Fruit fly (Drosophila melanogaster) whole organism, embryonic: Measurements from ENCODE around the gene galla-2.

ENCODE experiments used
- BtbVII ChIP-seq: fragments of 200-800 bp; sonication (Bioruptor generic); optimal IDR thresholded peaks from 3 replicates; lab custom pipeline; 2017; ENCODE audit warnings: missing biosample characterization, mild to moderate bottlenecking, missing genetic modification characterization
- CG10209 ChIP-seq: fragments of 200-800 bp; sonication (Bioruptor generic); optimal IDR thresholded peaks from 3 replicates; lab custom pipeline; 2017; ENCODE audit warnings: missing biosample characterization, mild to moderate bottlenecking, missing genetic modification characterization, missing genetic modification reagents
- CG10462 ChIP-seq: fragments of 200-800 bp; sonication (Bioruptor generic); optimal IDR thresholded peaks from 2 replicates; lab custom pipeline; 2016; ENCODE audit warnings: missing biosample characterization, missing genetic modification characterization
- CG11398 ChIP-seq: fragments of 200-800 bp; sonication (Bioruptor generic); optimal IDR thresholded peaks from 2 replicates; lab custom pipeline; 2016; ENCODE audit warnings: missing biosample characterization, missing genetic modification characterization
- CG12071 ChIP-seq: fragments of 200-800 bp; sonication (Bioruptor generic); optimal IDR thresholded peaks from 3 replicates; lab custom pipeline; 2018; ENCODE audit warnings: missing biosample characterization, mild to moderate bottlenecking, missing genetic modification characterization
- CG14050 ChIP-seq: fragments of 200-800 bp; sonication (Bioruptor generic); IDR thresholded peaks from 3 replicates; pipeline ENCODE4 v1.3.6; 2022; ENCODE audit warnings: missing biosample characterization, missing genetic modification characterization
- CG14710 ChIP-seq: fragments of 200-800 bp; sonication (Bioruptor generic); optimal IDR thresholded peaks from 3 replicates; lab custom pipeline; 2019; ENCODE audit warnings: missing biosample characterization, mild to moderate bottlenecking, missing genetic modification characterization, moderate library complexity
- CG15479 ChIP-seq: fragments of 200-800 bp; sonication (Bioruptor generic); optimal IDR thresholded peaks from 3 replicates; lab custom pipeline; 2019; ENCODE audit warnings: missing biosample characterization, mild to moderate bottlenecking, missing genetic modification characterization, moderate library complexity
- CG16863 ChIP-seq: fragments of 200-800 bp; sonication (Bioruptor generic); optimal IDR thresholded peaks from 3 replicates; lab custom pipeline; 2016; ENCODE audit warnings: missing biosample characterization, missing genetic modification characterization
- CG17186 ChIP-seq: fragments of 200-800 bp; sonication (Bioruptor generic); optimal IDR thresholded peaks from 3 replicates; lab custom pipeline; 2017; ENCODE audit warnings: missing biosample characterization, missing genetic modification reagents, missing genetic modification characterization
- CG17359 ChIP-seq: fragments of 200-800 bp; sonication (Bioruptor generic); optimal IDR thresholded peaks from 3 replicates; lab custom pipeline; 2018; ENCODE audit warnings: missing biosample characterization, mild to moderate bottlenecking, missing genetic modification characterization, moderate library complexity
- CG18262 ChIP-seq: fragments of 200-800 bp; optimal IDR thresholded peaks from 3 replicates; lab custom pipeline; 2019; ENCODE audit warnings: missing biosample characterization, mild to moderate bottlenecking, missing genetic modification characterization, moderate library complexity
- CG1832 ChIP-seq: fragments of 200-800 bp; sonication (Bioruptor generic); optimal IDR thresholded peaks from 2 replicates; lab custom pipeline; 2017; ENCODE audit warnings: missing biosample characterization, mild to moderate bottlenecking, missing genetic modification characterization, inconsistent platforms
- CG18599 ChIP-seq: fragments of 200-800 bp; sonication (Bioruptor generic); optimal IDR thresholded peaks from 3 replicates; lab custom pipeline; 2017; ENCODE audit warnings: missing biosample characterization, missing genetic modification characterization, mild to moderate bottlenecking, moderate library complexity, missing genetic modification reagents
- CG32772 ChIP-seq: fragments of 200-800 bp; sonication (Bioruptor generic); IDR thresholded peaks from 2 replicates; pipeline ENCODE4 v1.3.6; 2022; ENCODE audit warnings: missing biosample characterization, missing genetic modification characterization
- CG4360 ChIP-seq: fragments of 200-800 bp; sonication (Bioruptor generic); IDR thresholded peaks from 2 replicates; pipeline ENCODE4 v1.3.6; 2022; ENCODE audit warnings: missing biosample characterization, missing genetic modification characterization
- CG43689 ChIP-seq: fragments of 200-800 bp; sonication (Bioruptor generic); IDR thresholded peaks from 2 replicates; pipeline ENCODE4 v1.3.6; 2022; ENCODE audit warnings: missing biosample characterization, missing genetic modification characterization
- CG5953 ChIP-seq: fragments of 200-800 bp; sonication (Bioruptor generic); IDR thresholded peaks from 2 replicates; pipeline ENCODE4 v1.3.6; 2022; ENCODE audit warnings: missing biosample characterization, missing genetic modification characterization
- CG6813 ChIP-seq: fragments of 200-800 bp; sonication (Bioruptor generic); optimal IDR thresholded peaks from 2 replicates; lab custom pipeline; 2017; ENCODE audit warnings: missing biosample characterization, missing genetic modification characterization, mild to moderate bottlenecking, moderate library complexity, missing genetic modification reagents
- CG8089 ChIP-seq: fragments of 200-800 bp; sonication (Bioruptor generic); optimal IDR thresholded peaks from 3 replicates; lab custom pipeline; 2016; ENCODE audit warnings: missing biosample characterization, missing genetic modification characterization
- Dek ChIP-seq: fragments of 200-800 bp; sonication (Bioruptor generic); optimal IDR thresholded peaks from 3 replicates; lab custom pipeline; 2019; ENCODE audit warnings: missing biosample characterization, mild to moderate bottlenecking, missing genetic modification characterization, moderate library complexity
- Dll ChIP-seq: fragments of 200-800 bp; sonication (Bioruptor generic); IDR thresholded peaks from 4 replicates; pipeline ENCODE4 v1.3.6; 2022; ENCODE audit warnings: missing biosample characterization, missing genetic modification characterization; ENCODE audit not compliant: partially characterized antibody
- Dp ChIP-seq: fragments of 200-800 bp; sonication (Bioruptor generic); optimal IDR thresholded peaks from 2 replicates; lab custom pipeline; 2018; ENCODE audit warnings: missing biosample characterization, mild to moderate bottlenecking, missing genetic modification characterization, moderate library complexity
- ERR ChIP-seq: fragments of 200-800 bp; sonication (Bioruptor generic); optimal IDR thresholded peaks from 2 replicates; lab custom pipeline; 2016; ENCODE audit warnings: missing biosample characterization, missing genetic modification characterization
- HLH3B ChIP-seq: fragments of 200-800 bp; sonication (Bioruptor generic); IDR thresholded peaks from 2 replicates; pipeline ENCODE4 v1.3.6; 2022; ENCODE audit warnings: missing biosample characterization, missing genetic modification characterization
- Hsf ChIP-seq: fragments of 200-800 bp; sonication (Bioruptor generic); optimal IDR thresholded peaks from 3 replicates; lab custom pipeline; 2016; ENCODE audit warnings: missing biosample characterization, missing genetic modification characterization
- Jarid2 ChIP-seq: fragments of 200-800 bp; sonication (Bioruptor generic); optimal IDR thresholded peaks from 3 replicates; lab custom pipeline; 2017; ENCODE audit warnings: mild to moderate bottlenecking, missing biosample characterization, missing genetic modification reagents, missing genetic modification characterization
- MESR4 ChIP-seq: fragments of 200-800 bp; sonication (Bioruptor generic); optimal IDR thresholded peaks from 2 replicates; lab custom pipeline; 2018; ENCODE audit warnings: missing biosample characterization, mild to moderate bottlenecking, missing genetic modification characterization, moderate library complexity
- Max ChIP-seq: fragments of 200-800 bp; sonication (Bioruptor generic); optimal IDR thresholded peaks from 2 replicates; lab custom pipeline; 2016; ENCODE audit warnings: missing biosample characterization, mild to moderate bottlenecking, missing genetic modification characterization
- Ptx1 ChIP-seq: fragments of 200-800 bp; sonication (Bioruptor generic); IDR thresholded peaks from 2 replicates; pipeline ENCODE4 v1.3.6; 2022; ENCODE audit warnings: missing biosample characterization, missing genetic modification characterization
- Scr ChIP-seq: fragments of 200-800 bp; sonication (Bioruptor generic); IDR thresholded peaks from 2 replicates; pipeline ENCODE4 v1.3.6; 2022; ENCODE audit warnings: missing biosample characterization, missing genetic modification characterization; ENCODE audit not compliant: partially characterized antibody
- bowl ChIP-seq: fragments of 200-800 bp; sonication (Bioruptor generic); IDR thresholded peaks from 2 replicates; pipeline ENCODE4 v1.3.6; 2022; ENCODE audit warnings: missing biosample characterization, missing genetic modification characterization
- chinmo ChIP-seq: fragments of 200-800 bp; sonication (Bioruptor generic); IDR thresholded peaks from 4 replicates; pipeline ENCODE4 v1.3.6; 2022; ENCODE audit warnings: missing biosample characterization, missing genetic modification characterization; ENCODE audit not compliant: partially characterized antibody
- dan ChIP-seq: fragments of 200-800 bp; sonication (Bioruptor generic); IDR thresholded peaks from 2 replicates; pipeline ENCODE4 v1.3.6; 2022; ENCODE audit warnings: missing biosample characterization, missing genetic modification characterization
- dmrt11E ChIP-seq: fragments of 200-800 bp; sonication (Bioruptor generic); optimal IDR thresholded peaks from 3 replicates; lab custom pipeline; 2018; ENCODE audit warnings: missing biosample characterization, mild to moderate bottlenecking, missing genetic modification characterization, moderate library complexity
- ham ChIP-seq: fragments of 200-800 bp; sonication (Bioruptor generic); IDR thresholded peaks from 2 replicates; pipeline ENCODE4 v1.3.6; 2022; ENCODE audit warnings: missing biosample characterization, missing genetic modification characterization
- hth ChIP-seq: fragments of >200 bp; optimal IDR thresholded peaks from 2 replicates; lab custom pipeline; 2017; ENCODE audit warnings: inconsistent platforms
- inv ChIP-seq: fragments of 200-800 bp; sonication (Bioruptor generic); IDR thresholded peaks from 2 replicates; pipeline ENCODE4 v1.3.6; 2022; ENCODE audit warnings: missing biosample characterization, missing genetic modification characterization; ENCODE audit not compliant: partially characterized antibody
- nerfin-1 ChIP-seq: fragments of 200-800 bp; sonication (Bioruptor generic); optimal IDR thresholded peaks from 3 replicates; lab custom pipeline; 2019; ENCODE audit warnings: missing biosample characterization, mild to moderate bottlenecking, missing genetic modification characterization, moderate library complexity
- phol ChIP-seq: fragments of 200-800 bp; sonication (Bioruptor generic); optimal IDR thresholded peaks from 3 replicates; lab custom pipeline; 2018; ENCODE audit warnings: missing biosample characterization, mild to moderate bottlenecking, missing genetic modification characterization, moderate library complexity
- ranshi ChIP-seq: fragments of 200-800 bp; sonication (Bioruptor generic); IDR thresholded peaks from 2 replicates; pipeline ENCODE4 v1.3.6; 2022; ENCODE audit warnings: missing biosample characterization, missing genetic modification characterization
- ro ChIP-seq: fragments of 200-800 bp; sonication (Bioruptor generic); IDR thresholded peaks from 2 replicates; pipeline ENCODE4 v1.3.6; 2022; ENCODE audit warnings: missing biosample characterization, missing genetic modification characterization
- sd ChIP-seq: fragments of 200-800 bp; sonication (Bioruptor generic); optimal IDR thresholded peaks from 3 replicates; lab custom pipeline; 2018; ENCODE audit warnings: missing biosample characterization, mild to moderate bottlenecking, missing genetic modification characterization, moderate library complexity
- sens-2 ChIP-seq: fragments of 200-800 bp; sonication (Bioruptor generic); IDR thresholded peaks from 2 replicates; pipeline ENCODE4 v1.3.6; 2022; ENCODE audit warnings: missing biosample characterization, missing genetic modification characterization
- shn ChIP-seq: fragments of 200-800 bp; sonication (Bioruptor generic); optimal IDR thresholded peaks from 3 replicates; lab custom pipeline; 2016; ENCODE audit warnings: missing biosample characterization, missing genetic modification characterization
- sr ChIP-seq: fragments of 200-800 bp; sonication (Bioruptor generic); IDR thresholded peaks from 3 replicates; pipeline ENCODE4 v1.3.6; 2022; ENCODE audit warnings: missing biosample characterization, missing genetic modification characterization
- tio ChIP-seq: fragments of 200-800 bp; sonication (Bioruptor generic); optimal IDR thresholded peaks from 2 replicates; lab custom pipeline; 2017; ENCODE audit warnings: missing biosample characterization, missing genetic modification characterization, inconsistent platforms
- wdn ChIP-seq: fragments of 200-800 bp; sonication (Bioruptor generic); IDR thresholded peaks from 2 replicates; pipeline ENCODE4 v1.3.6; 2022; ENCODE audit warnings: missing biosample characterization, missing genetic modification characterization
- z ChIP-seq: fragments of 200-800 bp; sonication (Bioruptor generic); IDR thresholded peaks from 3 replicates; pipeline ENCODE4 v1.3.6; 2022; ENCODE audit warnings: missing biosample characterization, missing genetic modification characterization

Gene galla-2

dm6 chr3L:10852347-10853130 lies 30.2 kb upstream of the galla-2 start (continued):
- TF ChIP-seq CG14050 (GFP tag; lab: Robert Waterston, UW) (no peak), chinmo (peak; percentile 90; the same call in 3 of the 4 replicates), CG43689 (GFP tag; lab: Robert Waterston, UW) (no peak), Jarid2 (GFP tag; lab: Kevin White, UChicago) (no peak), ham (GFP tag; lab: Robert Waterston, UW) (no peak), CG16863 (GFP tag; lab: Kevin White, UChicago) (no peak), phol (tag; lab: Kevin White, UChicago) (no peak), CG10462 (GFP tag; lab: Kevin White, UChicago) (no peak), wdn (0 out of 2 replicates have a peak, but pooled peaks have one; percentile 24), sd (tag; lab: Kevin White, UChicago) (peak; percentile 98), CG8089 (GFP tag; lab: Kevin White, UChicago) (no peak), CG18262 (no peak), CG18599 (GFP tag; lab: Kevin White, UChicago) (no peak), Hsf (no peak), dan (GFP tag; lab: Robert Waterston, UW) (no peak), CG10209 (GFP tag; lab: Kevin White, UChicago) (no peak), CG17359 (tag; lab: Kevin White, UChicago) (peak; percentile 31), z (GFP tag; lab: Robert Waterston, UW) (peak; percentile 96), CG11398 (GFP tag; lab: Kevin White, UChicago) (no peak), nerfin-1 (tag; lab: Kevin White, UChicago) (peak; percentile 64), CG12071 (GFP tag; lab: Kevin White, UChicago) (no peak), sens-2 (0 out of 2 replicates have a peak, but pooled peaks have one; percentile 4), BtbVII (no peak), CG5953 (GFP tag; lab: Robert Waterston, UW) (no peak), Dek (tag; lab: Kevin White, UChicago) (no peak), Max (GFP tag; lab: Kevin White, UChicago) (no peak), sr (GFP tag; lab: Robert Waterston, UW) (no peak), inv (GFP tag; lab: Robert Waterston, UW) (no peak), hth (lab: Kevin White, UChicago) (no peak), bowl (no peak), dmrt11E (tag; lab: Kevin White, UChicago) (no peak), ERR (GFP tag; lab: Kevin White, UChicago) (no peak), Ptx1 (GFP tag; lab: Robert Waterston, UW) (no peak), HLH3B (GFP tag; lab: Robert Waterston, UW) (no peak), Dp (GFP tag; lab: Kevin White, UChicago) (no peak), CG15479 (GFP tag; lab: Kevin White, UChicago) (peak; percentile 87), CG14710 (tag; lab: Kevin White, UChicago) (no peak), CG1832 (peak; percentile 22), CG32772 (GFP tag; lab: Robert Waterston, UW) (peak; percentile 69), CG4360 (GFP tag; lab: Robert Waterston, UW) (peak; percentile 63), CG6813 (GFP tag; lab: Kevin White, UChicago) (no peak), ro (GFP tag; lab: Robert Waterston, UW) (no peak), tio (GFP tag; lab: Kevin White, UChicago) (no peak), Dll (0 out of 4 replicates have a peak, but pooled peaks have one; percentile 37), Scr (GFP tag; lab: Robert Waterston, UW) (peak; percentile 26; the same call in 1 of the 2 replicates), ranshi (GFP tag; lab: Robert Waterston, UW) (0 out of 2 replicates have a peak, but pooled peaks have one; percentile 3), MESR4 (GFP tag; lab: Kevin White, UChicago) (no peak), CG17186 (GFP tag; lab: Kevin White, UChicago) (no peak), shn (GFP tag; lab: Kevin White, UChicago) (peak; percentile 5)
